Fruit fly (Drosophila melanogaster) whole organism, embryonic: ENCODE data around the gene Kpc1.

Experiments
- Abd-B ChIP-seq: fragments of 200-800 bp; sonication (Bioruptor generic); optimal IDR thresholded peaks from 2 replicates; lab custom pipeline; 2018; ENCODE audit warnings: missing biosample characterization, mild to moderate bottlenecking, missing genetic modification characterization, moderate library complexity
- Antp ChIP-seq: fragments of 200-800 bp; sonication (Bioruptor generic); optimal IDR thresholded peaks from 3 replicates; lab custom pipeline; 2016; ENCODE audit warnings: missing biosample characterization, missing genetic modification characterization
- CG11456 ChIP-seq: fragments of 200-800 bp; sonication (Bioruptor generic); IDR thresholded peaks from 3 replicates; pipeline ENCODE4 v1.3.6; 2022; ENCODE audit warnings: missing biosample characterization, missing genetic modification characterization
- CG11723 ChIP-seq: fragments of 200-800 bp; sonication (Bioruptor generic); optimal IDR thresholded peaks from 2 replicates; lab custom pipeline; 2017; ENCODE audit warnings: missing biosample characterization, mild to moderate bottlenecking, missing genetic modification characterization
- CG13123 ChIP-seq: fragments of 200-800 bp; sonication (Bioruptor generic); optimal IDR thresholded peaks from 2 replicates; lab custom pipeline; 2016; ENCODE audit warnings: missing biosample characterization, missing genetic modification characterization
- CG17361 ChIP-seq: fragments of 200-800 bp; sonication (Bioruptor generic); IDR thresholded peaks from 3 replicates; pipeline ENCODE4 v1.3.6; 2022; ENCODE audit warnings: missing biosample characterization, missing genetic modification characterization
- CG17612 ChIP-seq: fragments of 200-800 bp; sonication (Bioruptor generic); IDR thresholded peaks from 2 replicates; pipeline ENCODE4 v1.3.6; 2022; ENCODE audit warnings: missing biosample characterization, missing genetic modification characterization
- CG17802 ChIP-seq: fragments of 200-800 bp; sonication (Bioruptor generic); optimal IDR thresholded peaks from 2 replicates; lab custom pipeline; 2018; ENCODE audit warnings: missing biosample characterization, mild to moderate bottlenecking, missing genetic modification characterization, moderate library complexity
- CG1792 ChIP-seq: fragments of 200-800 bp; sonication (Bioruptor generic); optimal IDR thresholded peaks from 2 replicates; lab custom pipeline; 2016; ENCODE audit warnings: missing biosample characterization, missing genetic modification characterization
- CG18599 ChIP-seq: fragments of 200-800 bp; sonication (Bioruptor generic); optimal IDR thresholded peaks from 3 replicates; lab custom pipeline; 2017; ENCODE audit warnings: missing biosample characterization, missing genetic modification characterization, mild to moderate bottlenecking, moderate library complexity, missing genetic modification reagents
- CG2712 ChIP-seq: fragments of 200-800 bp; optimal IDR thresholded peaks from 3 replicates; lab custom pipeline; 2019; ENCODE audit warnings: missing biosample characterization, mild to moderate bottlenecking, missing genetic modification characterization, moderate library complexity
- CG30431 ChIP-seq: fragments of 200-800 bp; sonication (Bioruptor generic); optimal IDR thresholded peaks from 2 replicates; lab custom pipeline; 2017; ENCODE audit warnings: missing biosample characterization, missing genetic modification characterization
- CG31388 ChIP-seq: fragments of 200-800 bp; sonication (Bioruptor generic); optimal IDR thresholded peaks from 2 replicates; lab custom pipeline; 2016; ENCODE audit warnings: missing biosample characterization, missing genetic modification characterization
- CG32532 ChIP-seq: fragments of 200-800 bp; sonication (Bioruptor generic); IDR thresholded peaks from 2 replicates; pipeline ENCODE4 v1.3.6; 2022; ENCODE audit warnings: missing biosample characterization, missing genetic modification characterization
- CG4328 ChIP-seq: fragments of 200-800 bp; sonication (Bioruptor generic); optimal IDR thresholded peaks from 3 replicates; lab custom pipeline; 2017; ENCODE audit warnings: missing biosample characterization, missing genetic modification reagents, missing genetic modification characterization
- CG6683 ChIP-seq: fragments of 200-800 bp; sonication (Bioruptor generic); optimal IDR thresholded peaks from 2 replicates; lab custom pipeline; 2017; ENCODE audit warnings: missing biosample characterization, mild to moderate bottlenecking, missing genetic modification characterization, missing genetic modification reagents
- CG7357 ChIP-seq: fragments of 200-800 bp; sonication (Bioruptor generic); IDR thresholded peaks from 3 replicates; pipeline ENCODE4 v1.3.6; 2022; ENCODE audit warnings: missing biosample characterization, missing genetic modification characterization
- CG7839 ChIP-seq: fragments of 200-800 bp; sonication (Bioruptor generic); optimal IDR thresholded peaks from 3 replicates; lab custom pipeline; 2018; ENCODE audit warnings: missing biosample characterization, mild to moderate bottlenecking, missing genetic modification characterization, moderate library complexity
- CG9609 ChIP-seq: fragments of 200-800 bp; sonication (Bioruptor generic); optimal IDR thresholded peaks from 3 replicates; lab custom pipeline; 2016; ENCODE audit warnings: missing biosample characterization, missing genetic modification characterization
- CG9817 ChIP-seq: fragments of 200-800 bp; sonication (Bioruptor generic); optimal IDR thresholded peaks from 2 replicates; lab custom pipeline; 2018; ENCODE audit warnings: missing biosample characterization, mild to moderate bottlenecking, missing genetic modification characterization, moderate library complexity
- CoRest ChIP-seq: fragments of 200-800 bp; sonication (Bioruptor generic); optimal IDR thresholded peaks from 3 replicates; lab custom pipeline; 2018; ENCODE audit warnings: missing biosample characterization, mild to moderate bottlenecking, missing genetic modification characterization, moderate library complexity
- CrebB ChIP-seq: fragments of 200-800 bp; sonication (Bioruptor generic); optimal IDR thresholded peaks from 3 replicates; lab custom pipeline; 2018; ENCODE audit warnings: missing biosample characterization, mild to moderate bottlenecking, missing genetic modification characterization
- D ChIP-seq, 2 experiments: fragments of 200-800 bp in 1 of 2; fragments of >200 bp in 1 of 2; sonication (Bioruptor generic) in 1 of 2; optimal IDR thresholded peaks; 2 replicates in 1 of 2; 3 replicates in 1 of 2; lab custom pipeline; 2017; ENCODE audit warnings: mild to moderate bottlenecking in 1 of 2, missing biosample characterization in 1 of 2, missing genetic modification characterization in 1 of 2, missing genetic modification reagents in 1 of 2
- Dip2 ChIP-seq: fragments of 200-800 bp; sonication (Bioruptor generic); IDR thresholded peaks from 2 replicates; pipeline ENCODE4 v1.3.6; 2022; ENCODE audit warnings: missing biosample characterization, missing genetic modification characterization
- Hmr ChIP-seq: fragments of 200-800 bp; sonication (Bioruptor generic); optimal IDR thresholded peaks from 3 replicates; lab custom pipeline; 2017; ENCODE audit warnings: mild to moderate bottlenecking, missing biosample characterization, missing genetic modification reagents, missing genetic modification characterization
- Hr51 ChIP-seq, 2 experiments: fragments of 200-800 bp; sonication (Bioruptor generic); optimal IDR thresholded peaks; 2 replicates in 1 of 2; 3 replicates in 1 of 2; lab custom pipeline; 2016 to 2018; ENCODE audit warnings: missing biosample characterization in 2 of 2, missing genetic modification characterization in 2 of 2, mild to moderate bottlenecking in 1 of 2, moderate library complexity in 1 of 2
- MESR4 ChIP-seq: fragments of 200-800 bp; sonication (Bioruptor generic); optimal IDR thresholded peaks from 2 replicates; lab custom pipeline; 2018; ENCODE audit warnings: missing biosample characterization, mild to moderate bottlenecking, missing genetic modification characterization, moderate library complexity
- NFAT ChIP-seq: fragments of 200-800 bp; sonication (Bioruptor generic); IDR thresholded peaks from 2 replicates; pipeline ENCODE4 v1.3.6; 2022; ENCODE audit warnings: missing biosample characterization, missing genetic modification characterization
- Oli ChIP-seq: fragments of 200-800 bp; sonication (Bioruptor generic); optimal IDR thresholded peaks from 2 replicates; lab custom pipeline; 2018; ENCODE audit warnings: missing biosample characterization, mild to moderate bottlenecking, missing genetic modification characterization, moderate library complexity
- Pdp1 ChIP-seq, 2 experiments: fragments of 200-800 bp; sonication (Bioruptor generic); optimal IDR thresholded peaks; 3 replicates each; lab custom pipeline; 2016; ENCODE audit warnings: missing biosample characterization in 2 of 2, missing genetic modification characterization in 2 of 2, mild to moderate bottlenecking in 1 of 2, moderate library complexity in 1 of 2
- Side ChIP-seq: fragments of 200-800 bp; sonication (Bioruptor generic); optimal IDR thresholded peaks from 2 replicates; lab custom pipeline; 2016; ENCODE audit warnings: missing biosample characterization, missing genetic modification characterization
- YL-1 ChIP-seq: fragments of 200-800 bp; sonication (Bioruptor generic); optimal IDR thresholded peaks from 3 replicates; lab custom pipeline; 2017; ENCODE audit warnings: missing biosample characterization, mild to moderate bottlenecking, missing genetic modification characterization
- ara ChIP-seq: fragments of 200-800 bp; sonication (Bioruptor generic); IDR thresholded peaks from 2 replicates; pipeline ENCODE4 v1.3.6; 2022; ENCODE audit warnings: missing biosample characterization, missing genetic modification characterization
- btn ChIP-seq: fragments of 200-800 bp; sonication (Bioruptor generic); optimal IDR thresholded peaks from 2 replicates; lab custom pipeline; 2016; ENCODE audit warnings: missing biosample characterization, missing genetic modification characterization
- cas ChIP-seq: fragments of 200-800 bp; sonication (Bioruptor generic); IDR thresholded peaks from 2 replicates; pipeline ENCODE4 v1.3.6; 2022; ENCODE audit warnings: missing biosample characterization, missing genetic modification characterization
- chinmo ChIP-seq: fragments of 200-800 bp; sonication (Bioruptor generic); IDR thresholded peaks from 4 replicates; pipeline ENCODE4 v1.3.6; 2022; ENCODE audit warnings: missing biosample characterization, missing genetic modification characterization; ENCODE audit not compliant: partially characterized antibody
- chm ChIP-seq: fragments of 200-800 bp; sonication (Bioruptor generic); IDR thresholded peaks from 2 replicates; pipeline ENCODE4 v1.3.6; 2022; ENCODE audit warnings: missing biosample characterization, missing genetic modification characterization
- dimm ChIP-seq: fragments of 200-800 bp; sonication (Bioruptor generic); IDR thresholded peaks from 2 replicates; pipeline ENCODE4 v1.3.6; 2022; ENCODE audit warnings: missing biosample characterization, missing genetic modification characterization
- gt ChIP-seq: fragments of 200-800 bp; sonication (Bioruptor generic); IDR thresholded peaks from 2 replicates; pipeline ENCODE4 v1.3.6; 2022; ENCODE audit warnings: missing biosample characterization, missing genetic modification characterization
- hb ChIP-seq: fragments of 200-800 bp; sonication (Bioruptor generic); IDR thresholded peaks from 3 replicates; pipeline ENCODE4 v1.3.6; 2022; ENCODE audit warnings: missing biosample characterization, missing genetic modification characterization; ENCODE audit not compliant: partially characterized antibody
- insv ChIP-seq, 2 experiments: fragments of 200-800 bp; sonication (Bioruptor generic); optimal IDR thresholded peaks; 3 replicates each; lab custom pipeline; 2016 to 2018; ENCODE audit warnings: missing biosample characterization in 2 of 2, missing genetic modification characterization in 2 of 2
- inv ChIP-seq: fragments of 200-800 bp; sonication (Bioruptor generic); IDR thresholded peaks from 2 replicates; pipeline ENCODE4 v1.3.6; 2022; ENCODE audit warnings: missing biosample characterization, missing genetic modification characterization; ENCODE audit not compliant: partially characterized antibody
- kay ChIP-seq: fragments of 200-800 bp; sonication (Bioruptor generic); optimal IDR thresholded peaks from 2 replicates; lab custom pipeline; 2016; ENCODE audit warnings: missing biosample characterization, missing genetic modification characterization
- mirr ChIP-seq: fragments of 200-800 bp; sonication (Bioruptor generic); optimal IDR thresholded peaks from 3 replicates; lab custom pipeline; 2018; ENCODE audit warnings: missing biosample characterization, mild to moderate bottlenecking, missing genetic modification characterization
- nau ChIP-seq: fragments of 200-800 bp; sonication (Bioruptor generic); optimal IDR thresholded peaks from 3 replicates; lab custom pipeline; 2017; ENCODE audit warnings: missing biosample characterization, mild to moderate bottlenecking, missing genetic modification characterization, missing genetic modification reagents
- peb ChIP-seq: fragments of 200-800 bp; sonication (Bioruptor generic); IDR thresholded peaks from 2 replicates; pipeline ENCODE4 v1.3.6; 2022; ENCODE audit warnings: missing biosample characterization, missing genetic modification characterization
- repo ChIP-seq: fragments of 200-800 bp; sonication (Bioruptor generic); optimal IDR thresholded peaks from 2 replicates; lab custom pipeline; 2016; ENCODE audit warnings: missing biosample characterization, missing genetic modification characterization
- sens ChIP-seq: fragments of 200-800 bp; sonication (Bioruptor generic); peaks from one replicate; lab custom pipeline; 2016; ENCODE audit warnings: missing biosample characterization, missing genetic modification characterization
- shn ChIP-seq: fragments of 200-800 bp; sonication (Bioruptor generic); optimal IDR thresholded peaks from 3 replicates; lab custom pipeline; 2016; ENCODE audit warnings: missing biosample characterization, missing genetic modification characterization

The Kpc1 gene

DNA sequence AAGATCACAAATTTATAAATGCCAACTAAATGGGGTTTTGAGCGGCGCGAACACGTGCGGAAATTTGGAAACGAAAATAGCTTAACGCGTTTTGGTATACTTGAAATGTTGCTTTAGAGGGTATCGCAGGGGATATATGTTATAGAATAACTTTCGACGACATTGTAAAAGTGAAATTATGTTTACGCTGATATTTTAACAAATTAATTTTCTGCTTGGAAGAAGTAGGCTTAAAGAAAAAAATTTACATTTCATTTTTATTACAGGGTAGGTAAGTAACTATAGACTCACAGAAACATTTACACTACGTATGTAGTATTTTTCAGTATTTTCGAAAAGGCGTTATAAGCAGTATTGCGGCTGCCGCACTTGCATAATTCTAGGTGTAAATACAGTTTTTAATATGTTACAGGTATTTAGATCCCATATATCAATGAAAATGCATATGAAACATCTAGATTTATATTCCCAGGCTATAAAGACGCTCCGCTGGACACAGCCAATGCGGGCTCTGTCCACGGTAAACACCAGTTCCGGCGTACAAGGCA lies 33.4 kb upstream of the Kpc1 start, which contains the start of the genes Art3 and mRpS10 (continued):
- TF ChIP-seq chinmo (GFP tag; lab: Robert Waterston, UW) = no peak
- TF ChIP-seq cas (GFP tag; lab: Robert Waterston, UW) = peak; percentile 99
- peak; percentile 93 for TF ChIP-seq MESR4 (GFP tag; lab: Kevin White, UChicago)
- TF ChIP-seq CG9817 (tag; lab: Kevin White, UChicago) = peak; percentile 100
- peak; percentile 84 for TF ChIP-seq Dip2
- TF ChIP-seq ara (GFP tag; lab: Robert Waterston, UW) = peak; percentile 100
- TF ChIP-seq CG32532 (GFP tag; lab: Robert Waterston, UW) = peak; percentile 100
- peak; percentile 100 for TF ChIP-seq kay (GFP tag; lab: Kevin White, UChicago)
- peak; percentile 100 for TF ChIP-seq Abd-B (GFP tag; lab: Kevin White, UChicago)
- TF ChIP-seq dimm (GFP tag; lab: Robert Waterston, UW) = peak; percentile 100
- TF ChIP-seq CG11456 = peak; percentile 100
- peak; percentile 100 for TF ChIP-seq shn (GFP tag; lab: Kevin White, UChicago)
- peak; percentile 100 for TF ChIP-seq Side (GFP tag; lab: Kevin White, UChicago)
- TF ChIP-seq insv (GFP tag; optimal IDR thresholded peaks at IDR 0.05; lab: Kevin White, UChicago) = peak; percentile 69 to 88
- peak; percentile 100 for TF ChIP-seq CG17361
- peak; percentile 100 for TF ChIP-seq gt
- TF ChIP-seq CrebB (tag; lab: Kevin White, UChicago) = peak; percentile 100
- TF ChIP-seq chm (GFP tag; lab: Robert Waterston, UW) = peak; percentile 100
- TF ChIP-seq nau (GFP tag; lab: Kevin White, UChicago) = no peak
- TF ChIP-seq Pdp1 (GFP tag; optimal IDR thresholded peaks at IDR 0.05; lab: Kevin White, UChicago) = peak; percentile 100
- peak; percentile 100 for TF ChIP-seq NFAT
- TF ChIP-seq Hr51 (GFP tag; optimal IDR thresholded peaks at IDR 0.05; lab: Kevin White, UChicago) = peak; percentile 100
- TF ChIP-seq CG13123 (GFP tag; lab: Kevin White, UChicago) = peak; percentile 100
- peak; percentile 100 for TF ChIP-seq CG9609 (GFP tag; lab: Kevin White, UChicago)
- peak; percentile 100 for TF ChIP-seq CG17612 (GFP tag; lab: Robert Waterston, UW)
- TF ChIP-seq CG31388 (GFP tag; lab: Kevin White, UChicago) = peak; percentile 100
- no peak for TF ChIP-seq hb (GFP tag; lab: Robert Waterston, UW)
- TF ChIP-seq Antp (GFP tag; lab: Kevin White, UChicago) = peak; percentile 100
- peak; percentile 100 for TF ChIP-seq CG1792
- TF ChIP-seq CG4328 (GFP tag; lab: Kevin White, UChicago) = peak; percentile 100
- TF ChIP-seq mirr (GFP tag; lab: Kevin White, UChicago) = peak; percentile 100
- peak; percentile 100 for TF ChIP-seq CG2712 (tag; lab: Kevin White, UChicago)
- no peak for TF ChIP-seq D (optimal IDR thresholded peaks at IDR 0.05; lab: Kevin White, UChicago)
- peak; percentile 100 for TF ChIP-seq D (GFP tag; optimal IDR thresholded peaks at IDR 0.05; lab: Kevin White, UChicago)
- peak; percentile 100 for TF ChIP-seq sens (GFP tag; lab: Kevin White, UChicago)
- TF ChIP-seq CG11723 (GFP tag; lab: Kevin White, UChicago) = peak; percentile 99
- peak; percentile 99 for TF ChIP-seq CG6683 (GFP tag; lab: Kevin White, UChicago)
- peak; percentile 100 for TF ChIP-seq CG18599 (GFP tag; lab: Kevin White, UChicago)
- peak; percentile 99 for TF ChIP-seq btn (GFP tag; lab: Kevin White, UChicago)
- peak; percentile 100 for TF ChIP-seq Hmr
- peak; percentile 96 for TF ChIP-seq CG17802 (tag; lab: Kevin White, UChicago)
- TF ChIP-seq CG7839 (tag; lab: Kevin White, UChicago) = peak; percentile 100
- TF ChIP-seq CoRest (tag; lab: Kevin White, UChicago) = peak; percentile 100
- TF ChIP-seq CG30431 (GFP tag; lab: Kevin White, UChicago) = peak; percentile 100
- TF ChIP-seq peb = peak; percentile 100
- TF ChIP-seq YL-1 (GFP tag; lab: Kevin White, UChicago) = peak; percentile 100
- peak; percentile 100 for TF ChIP-seq repo
- TF ChIP-seq CG7357 (GFP tag; lab: Robert Waterston, UW) = peak; percentile 99
- peak; percentile 100 for TF ChIP-seq Oli (tag; lab: Kevin White, UChicago)
- TF ChIP-seq inv (GFP tag; lab: Robert Waterston, UW) = no peak
